Worm (Caenorhabditis elegans): ENCODE data around the gene B0281.4.

DNA sequence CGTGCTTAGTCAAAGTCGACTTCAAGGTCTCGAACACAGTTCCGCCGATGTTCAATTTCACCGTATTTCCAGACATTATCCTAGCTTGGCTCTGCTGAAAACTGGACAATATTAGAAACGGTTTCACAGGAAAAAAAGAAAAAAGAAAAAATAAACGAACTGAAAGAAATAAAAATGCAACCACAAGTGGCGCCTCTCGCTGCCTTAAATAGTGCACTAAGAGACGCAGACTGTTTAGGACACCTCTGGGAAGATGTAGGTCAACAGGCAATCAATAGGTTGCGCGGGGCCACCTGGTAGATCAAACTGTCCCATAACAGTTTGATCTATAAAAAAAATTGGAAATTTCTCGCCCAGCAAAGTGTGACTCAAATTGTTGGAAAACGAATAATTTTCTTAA is at the start of gene B0281.4:
- TF ChIP-seq blmp-1 (tag; optimal IDR thresholded peaks at IDR 0.05) (no peak), lin-13 (tag; optimal IDR thresholded peaks at IDR 0.05) (no peak), ces-1 (GFP tag; optimal IDR thresholded peaks at IDR 0.05) (no peak), ceh-39 (tag; optimal IDR thresholded peaks at IDR 0.05) (no peak), elt-3 (tag; optimal IDR thresholded peaks at IDR 0.05) (no peak), nhr-237 (tag; optimal IDR thresholded peaks at IDR 0.05) (no peak), ztf-11 (tag; optimal IDR thresholded peaks at IDR 0.05) (no peak), nhr-76 (tag; optimal IDR thresholded peaks at IDR 0.05) (no peak), unc-62 (GFP tag; optimal IDR thresholded peaks at IDR 0.05) (no peak), nhr-28 (tag; optimal IDR thresholded peaks at IDR 0.05) (no peak), nhr-2 (tag; optimal IDR thresholded peaks at IDR 0.05) (no peak), sem-2 (GFP tag; optimal IDR thresholded peaks at IDR 0.05) (no peak)
